Fruit fly (Drosophila melanogaster) whole organism, embryonic: ENCODE measurements around the gene CG14966.

Source experiments
- CG10274 ChIP-seq: fragments of 200-800 bp; sonication (Bioruptor generic); optimal IDR thresholded peaks from 3 replicates; lab custom pipeline; 2017; ENCODE audit warnings: missing biosample characterization, mild to moderate bottlenecking, missing genetic modification characterization
- CG10543 ChIP-seq: fragments of 200-800 bp; sonication (Bioruptor generic); optimal IDR thresholded peaks from 3 replicates; lab custom pipeline; 2017; ENCODE audit warnings: missing biosample characterization, mild to moderate bottlenecking, missing genetic modification characterization, moderate library complexity
- CG1233 ChIP-seq: fragments of 200-800 bp; sonication (Bioruptor generic); optimal IDR thresholded peaks from 4 replicates; lab custom pipeline; 2018; ENCODE audit warnings: missing biosample characterization, mild to moderate bottlenecking, missing genetic modification characterization
- CG12769 ChIP-seq: fragments of 200-800 bp; sonication (Bioruptor generic); optimal IDR thresholded peaks from 2 replicates; lab custom pipeline; 2019; ENCODE audit warnings: missing biosample characterization, mild to moderate bottlenecking, missing genetic modification characterization, moderate library complexity
- CG13624 ChIP-seq: fragments of 200-800 bp; sonication (Bioruptor generic); optimal IDR thresholded peaks from 2 replicates; lab custom pipeline; 2016; ENCODE audit warnings: missing biosample characterization, missing genetic modification characterization
- CG13894 ChIP-seq: fragments of 200-800 bp; sonication (Bioruptor generic); optimal IDR thresholded peaks from 3 replicates; lab custom pipeline; 2018; ENCODE audit warnings: missing biosample characterization, mild to moderate bottlenecking, missing genetic modification characterization, moderate library complexity
- CG15269 ChIP-seq: fragments of 200-800 bp; sonication (Bioruptor generic); optimal IDR thresholded peaks from 2 replicates; lab custom pipeline; 2018; ENCODE audit warnings: missing biosample characterization, mild to moderate bottlenecking, missing genetic modification characterization, moderate library complexity
- CG15601 ChIP-seq: fragments of 200-800 bp; sonication (Bioruptor generic); optimal IDR thresholded peaks from 3 replicates; lab custom pipeline; 2019; ENCODE audit warnings: missing biosample characterization, mild to moderate bottlenecking, missing genetic modification characterization, moderate library complexity
- CG2116 ChIP-seq: fragments of 200-800 bp; sonication (Bioruptor generic); optimal IDR thresholded peaks from 3 replicates; lab custom pipeline; 2018; ENCODE audit warnings: missing biosample characterization, mild to moderate bottlenecking, missing genetic modification characterization
- CG2712 ChIP-seq: fragments of 200-800 bp; optimal IDR thresholded peaks from 3 replicates; lab custom pipeline; 2019; ENCODE audit warnings: missing biosample characterization, mild to moderate bottlenecking, missing genetic modification characterization, moderate library complexity
- CG2875 ChIP-seq: fragments of 200-800 bp; sonication (Bioruptor generic); optimal IDR thresholded peaks from 2 replicates; lab custom pipeline; 2017; ENCODE audit warnings: missing biosample characterization, mild to moderate bottlenecking, missing genetic modification characterization, missing genetic modification reagents
- CG31388 ChIP-seq: fragments of 200-800 bp; sonication (Bioruptor generic); optimal IDR thresholded peaks from 2 replicates; lab custom pipeline; 2016; ENCODE audit warnings: missing biosample characterization, missing genetic modification characterization
- CG32772 ChIP-seq: fragments of 200-800 bp; sonication (Bioruptor generic); IDR thresholded peaks from 2 replicates; pipeline ENCODE4 v1.3.6; 2022; ENCODE audit warnings: missing biosample characterization, missing genetic modification characterization
- CG3838 ChIP-seq: fragments of 200-800 bp; sonication (Bioruptor generic); optimal IDR thresholded peaks from 3 replicates; lab custom pipeline; 2016; ENCODE audit warnings: missing biosample characterization, missing genetic modification characterization
- CG4404 ChIP-seq: fragments of 200-800 bp; sonication (Bioruptor generic); IDR thresholded peaks from 2 replicates; pipeline ENCODE4 v1.3.6; 2022; ENCODE audit warnings: missing biosample characterization, missing genetic modification characterization
- CG4617 ChIP-seq: fragments of 200-800 bp; sonication (Bioruptor generic); optimal IDR thresholded peaks from 3 replicates; lab custom pipeline; 2016; ENCODE audit warnings: missing biosample characterization, missing genetic modification characterization, borderline replicate concordance
- CG5245 ChIP-seq: fragments of 200-800 bp; sonication (Bioruptor generic); optimal IDR thresholded peaks from 3 replicates; lab custom pipeline; 2016; ENCODE audit warnings: missing biosample characterization, missing genetic modification characterization
- CG6254 ChIP-seq: fragments of 200-800 bp; sonication (Bioruptor generic); optimal IDR thresholded peaks from 3 replicates; lab custom pipeline; 2017; ENCODE audit warnings: mild to moderate bottlenecking, missing biosample characterization, missing genetic modification reagents, missing genetic modification characterization
- CG7357 ChIP-seq: fragments of 200-800 bp; sonication (Bioruptor generic); IDR thresholded peaks from 3 replicates; pipeline ENCODE4 v1.3.6; 2022; ENCODE audit warnings: missing biosample characterization, missing genetic modification characterization
- CG7963 ChIP-seq: fragments of 200-800 bp; sonication (Bioruptor generic); IDR thresholded peaks from 3 replicates; pipeline ENCODE4 v1.3.6; 2022; ENCODE audit warnings: missing biosample characterization, missing genetic modification characterization; ENCODE audit not compliant: partially characterized antibody
- CG9727 ChIP-seq: fragments of 200-800 bp; sonication (Bioruptor generic); optimal IDR thresholded peaks from 3 replicates; lab custom pipeline; 2017; ENCODE audit warnings: missing biosample characterization, mild to moderate bottlenecking, missing genetic modification characterization
- Camta ChIP-seq: fragments of 200-800 bp; sonication (Bioruptor generic); optimal IDR thresholded peaks from 2 replicates; lab custom pipeline; 2016; ENCODE audit warnings: missing biosample characterization, missing genetic modification characterization
- CrebB ChIP-seq: fragments of 200-800 bp; sonication (Bioruptor generic); optimal IDR thresholded peaks from 3 replicates; lab custom pipeline; 2018; ENCODE audit warnings: missing biosample characterization, mild to moderate bottlenecking, missing genetic modification characterization
- D ChIP-seq, 2 experiments: fragments of 200-800 bp in 1 of 2; fragments of >200 bp in 1 of 2; sonication (Bioruptor generic) in 1 of 2; optimal IDR thresholded peaks; 2 replicates in 1 of 2; 3 replicates in 1 of 2; lab custom pipeline; 2017; ENCODE audit warnings: mild to moderate bottlenecking in 1 of 2, missing biosample characterization in 1 of 2, missing genetic modification characterization in 1 of 2, missing genetic modification reagents in 1 of 2
- Dad ChIP-seq: fragments of 200-800 bp; sonication (Bioruptor generic); optimal IDR thresholded peaks from 3 replicates; lab custom pipeline; 2016; ENCODE audit warnings: missing biosample characterization, missing genetic modification characterization
- H15 ChIP-seq: fragments of 200-800 bp; sonication (Bioruptor generic); IDR thresholded peaks from 3 replicates; pipeline ENCODE4 v1.3.6; 2022; ENCODE audit warnings: missing biosample characterization, missing genetic modification characterization
- Kr ChIP-seq: fragments of 200-800 bp; sonication (Bioruptor generic); optimal IDR thresholded peaks from 2 replicates; lab custom pipeline; 2017; ENCODE audit warnings: missing biosample characterization, mild to moderate bottlenecking, missing genetic modification characterization
- MESR4 ChIP-seq: fragments of 200-800 bp; sonication (Bioruptor generic); optimal IDR thresholded peaks from 2 replicates; lab custom pipeline; 2018; ENCODE audit warnings: missing biosample characterization, mild to moderate bottlenecking, missing genetic modification characterization, moderate library complexity
- Nf-YA ChIP-seq: fragments of 200-800 bp; sonication (Bioruptor generic); IDR thresholded peaks from 2 replicates; pipeline ENCODE4 v1.3.6; 2022; ENCODE audit warnings: missing biosample characterization, missing genetic modification characterization
- TFAM ChIP-seq: fragments of 200-800 bp; sonication (Bioruptor generic); optimal IDR thresholded peaks from 2 replicates; lab custom pipeline; 2017; ENCODE audit warnings: missing biosample characterization, missing genetic modification characterization, inconsistent platforms
- YL-1 ChIP-seq: fragments of 200-800 bp; sonication (Bioruptor generic); optimal IDR thresholded peaks from 3 replicates; lab custom pipeline; 2017; ENCODE audit warnings: missing biosample characterization, mild to moderate bottlenecking, missing genetic modification characterization
- bcd ChIP-seq: fragments of 200-800 bp; sonication (Bioruptor generic); optimal IDR thresholded peaks from 2 replicates; lab custom pipeline; 2017; ENCODE audit warnings: missing biosample characterization, mild to moderate bottlenecking, missing genetic modification characterization
- cato ChIP-seq: fragments of 200-800 bp; sonication (Bioruptor generic); optimal IDR thresholded peaks from 2 replicates; lab custom pipeline; 2016; ENCODE audit warnings: missing biosample characterization, missing genetic modification characterization, borderline replicate concordance
- chinmo ChIP-seq: fragments of 200-800 bp; sonication (Bioruptor generic); IDR thresholded peaks from 4 replicates; pipeline ENCODE4 v1.3.6; 2022; ENCODE audit warnings: missing biosample characterization, missing genetic modification characterization; ENCODE audit not compliant: partially characterized antibody
- danr ChIP-seq: fragments of 200-800 bp; sonication (Bioruptor generic); IDR thresholded peaks from 2 replicates; pipeline ENCODE4 v1.3.6; 2022; ENCODE audit warnings: missing biosample characterization, missing genetic modification characterization
- dysf ChIP-seq: fragments of 200-800 bp; sonication (Bioruptor generic); IDR thresholded peaks from 3 replicates; pipeline ENCODE4 v1.3.6; 2022; ENCODE audit warnings: missing biosample characterization, missing genetic modification characterization
- gfzf ChIP-seq: fragments of 200-800 bp; sonication (Bioruptor generic); optimal IDR thresholded peaks from 2 replicates; lab custom pipeline; 2016; ENCODE audit warnings: missing biosample characterization, mild to moderate bottlenecking, missing genetic modification characterization, moderate library complexity
- hbn ChIP-seq: fragments of 200-800 bp; sonication (Bioruptor generic); IDR thresholded peaks from 2 replicates; pipeline ENCODE4 v1.3.6; 2022; ENCODE audit warnings: missing biosample characterization, missing genetic modification characterization; ENCODE audit not compliant: partially characterized antibody
- her ChIP-seq: fragments of 200-800 bp; sonication (Bioruptor generic); optimal IDR thresholded peaks from 2 replicates; lab custom pipeline; 2016; ENCODE audit warnings: missing biosample characterization, missing genetic modification characterization
- jigr1 ChIP-seq: fragments of 200-800 bp; sonication (Bioruptor generic); IDR thresholded peaks from 3 replicates; pipeline ENCODE4 v1.3.6; 2022; ENCODE audit warnings: missing biosample characterization, missing genetic modification characterization
- onecut ChIP-seq: fragments of 200-800 bp; sonication (Bioruptor generic); IDR thresholded peaks from 2 replicates; pipeline ENCODE4 v1.3.6; 2022; ENCODE audit warnings: missing biosample characterization, missing genetic modification characterization
- pan ChIP-seq, 4 experiments: fragments of >200 bp in 3 of 4; fragments of 200-800 bp in 1 of 4; sonication (Bioruptor generic) in 1 of 4; optimal IDR thresholded peaks in 3 of 4; IDR thresholded peaks in 1 of 4; 2 replicates each; pipeline versions ENCODE4 v1.3.6 to Lab custom; 2017 to 2022; ENCODE audit warnings: missing biosample characterization in 2 of 4, missing genetic modification characterization in 2 of 4, mixed read lengths in 1 of 4
- sc ChIP-seq, 3 experiments: fragments of >200 bp in 2 of 3; fragments of 200-800 bp in 1 of 3; sonication (Bioruptor generic) in 1 of 3; optimal IDR thresholded peaks; 2 replicates in 2 of 3; 3 replicates in 1 of 3; lab custom pipeline; 2017; ENCODE audit warnings: mild to moderate bottlenecking in 1 of 3, missing biosample characterization in 1 of 3, missing genetic modification characterization in 1 of 3, missing genetic modification reagents in 1 of 3
- trh ChIP-seq: fragments of 200-800 bp; sonication (Bioruptor generic); optimal IDR thresholded peaks from 2 replicates; lab custom pipeline; 2016; ENCODE audit warnings: missing biosample characterization, missing genetic modification characterization
- zf30C ChIP-seq: fragments of 200-800 bp; sonication (Bioruptor generic); optimal IDR thresholded peaks from 3 replicates; lab custom pipeline; 2018; ENCODE audit warnings: missing biosample characterization, mild to moderate bottlenecking, missing genetic modification characterization

CG14966 gene

dm6 chr3L:3198447-3199402 lies 1.3 kb upstream of the CG14966 start, which contains the start of the genes CG32276 and gry (continued):
- TF ChIP-seq CG7963 (GFP tag; lab: Robert Waterston, UW) (no peak), CG12769 (no peak), sc (optimal IDR thresholded peaks at IDR 0.05; lab: Kevin White, UChicago) (no peak), sc (GFP tag; optimal IDR thresholded peaks at IDR 0.05; lab: Kevin White, UChicago) (no peak), pan (optimal IDR thresholded peaks at IDR 0.05; lab: Kevin White, UChicago) (no peak), pan (GFP tag; optimal IDR thresholded peaks at IDR 0.05 in 1 of 2, IDR thresholded peaks at IDR 0.05 in 1 of 2) (peak in 1 of 2 experiments; percentile 29), dysf (GFP tag; lab: Robert Waterston, UW) (peak; percentile 74), CG1233 (peak; percentile 67), Camta (GFP tag; lab: Kevin White, UChicago) (peak; percentile 42), bcd (GFP tag; lab: Kevin White, UChicago) (peak; percentile 73), hbn (GFP tag; lab: Robert Waterston, UW) (peak; percentile 26; the same call in 1 of the 2 replicates), CG3838 (peak; percentile 53), CG6254 (no peak), CG5245 (GFP tag; lab: Kevin White, UChicago) (peak; percentile 70), CG2712 (tag; lab: Kevin White, UChicago) (peak; percentile 85), zf30C (GFP tag; lab: Kevin White, UChicago) (no peak), chinmo (GFP tag; lab: Robert Waterston, UW) (0 out of 4 replicates have a peak, but pooled peaks have one; percentile 54), CG15269 (tag; lab: Kevin White, UChicago) (no peak), CG4404 (peak; percentile 33; the same call in 1 of the 2 replicates), danr (GFP tag; lab: Robert Waterston, UW) (peak; percentile 63), trh (peak; percentile 63), onecut (peak; percentile 30), jigr1 (GFP tag; lab: Robert Waterston, UW) (no peak), gfzf (GFP tag; lab: Kevin White, UChicago) (peak; percentile 94), CG10543 (GFP tag; lab: Kevin White, UChicago) (peak; percentile 79), CG13894 (tag; lab: Kevin White, UChicago) (no peak), CG15601 (tag; lab: Kevin White, UChicago) (no peak)

dm6 chr3L:3194059-3194458 lies 3.4 kb downstream of the CG14966 start:
- TF ChIP-seq CG12769, result peak; percentile 90
- peak; percentile 79 for TF ChIP-seq CrebB (tag; lab: Kevin White, UChicago)
- TF ChIP-seq Nf-YA (GFP tag; lab: Robert Waterston, UW), result peak; percentile 88
- TF ChIP-seq CG2875 (GFP tag; lab: Kevin White, UChicago), result peak; percentile 91
- no peak for TF ChIP-seq D (optimal IDR thresholded peaks at IDR 0.05; lab: Kevin White, UChicago)
- peak; percentile 93 for TF ChIP-seq D (GFP tag; optimal IDR thresholded peaks at IDR 0.05; lab: Kevin White, UChicago)
- TF ChIP-seq MESR4, result peak; percentile 40
- peak; percentile 94 for TF ChIP-seq CG9727 (GFP tag; lab: Kevin White, UChicago)
- TF ChIP-seq TFAM (GFP tag; lab: Kevin White, UChicago), result peak; percentile 75
- peak; percentile 23 for TF ChIP-seq CG13624 (GFP tag; lab: Kevin White, UChicago)
- peak; percentile 64 for TF ChIP-seq CG31388 (GFP tag; lab: Kevin White, UChicago)
- TF ChIP-seq CG2116 (GFP tag; lab: Kevin White, UChicago), result peak; percentile 66
- peak; percentile 82 for TF ChIP-seq CG7357 (GFP tag; lab: Robert Waterston, UW)
- TF ChIP-seq cato (GFP tag; lab: Kevin White, UChicago), result peak; percentile 66
- peak; percentile 93 for TF ChIP-seq CG32772 (GFP tag; lab: Robert Waterston, UW)
- peak; percentile 52 for TF ChIP-seq CG10274 (GFP tag; lab: Kevin White, UChicago)
- peak; percentile 91 for TF ChIP-seq onecut
- TF ChIP-seq YL-1 (GFP tag; lab: Kevin White, UChicago), result peak; percentile 74
- no peak for TF ChIP-seq Kr (GFP tag; lab: Kevin White, UChicago)
- peak; percentile 91 for TF ChIP-seq H15 (GFP tag; lab: Robert Waterston, UW)
- TF ChIP-seq her (GFP tag; lab: Kevin White, UChicago), result no peak
- peak; percentile 58 for TF ChIP-seq Dad
- TF ChIP-seq CG4617 (GFP tag; lab: Kevin White, UChicago), result peak; percentile 61
